Worm (Caenorhabditis elegans) whole organism, L4 larva: ENCODE measurements around the gene C25G4.2.
"Not testable (repeated sequence)": the region's sequence is repeated elsewhere in the genome, so short reads cannot be mapped to it uniquely, and the experiment has no call there.

Source experiments
- daf-12 ChIP-seq: fragments of 150-350 bp; optimal IDR thresholded peaks from 2 replicates; lab custom pipeline; 2014; ENCODE audit warnings: missing biosample characterization, missing genetic modification reagents, missing genetic modification characterization
- daf-19 ChIP-seq: fragments of 200-800 bp; sonication (Bioruptor generic); conservative IDR thresholded peaks from 2 replicates; pipeline ENCODE4 v1.3.6; 2022; ENCODE audit warnings: missing genetic modification characterization, missing compliant biosample characterization
- lin-13 ChIP-seq: fragments of 150-350 bp; optimal IDR thresholded peaks from 2 replicates; lab custom pipeline; 2014; ENCODE audit warnings: missing biosample characterization, missing genetic modification reagents, missing genetic modification characterization
- lin-39 ChIP-seq: fragments of 150-350 bp; optimal IDR thresholded peaks from 2 replicates; lab custom pipeline; 2014; ENCODE audit warnings: missing biosample characterization, missing genetic modification reagents, missing genetic modification characterization
- pha-4 ChIP-seq, 2 experiments: fragments of 150-350 bp in 1 of 2; fragments of 200-800 bp in 1 of 2; sonication (Bioruptor generic) in 1 of 2; IDR thresholded peaks in 1 of 2; optimal IDR thresholded peaks in 1 of 2; 2 replicates each; pipeline versions ENCODE4 v1.3.6 to Lab custom; 2014 to 2022; ENCODE audit warnings: missing genetic modification characterization in 2 of 2, missing genetic modification reagents in 2 of 2, missing biosample characterization in 1 of 2, missing compliant biosample characterization in 1 of 2
- pqm-1 ChIP-seq: sonication (generic microtip); optimal IDR thresholded peaks from 2 replicates; lab custom pipeline; 2017; ENCODE audit warnings: missing biosample characterization, missing genetic modification characterization
- unc-39 ChIP-seq: sonication (generic microtip); optimal IDR thresholded peaks from 2 replicates; lab custom pipeline; 2017; ENCODE audit warnings: missing biosample characterization, missing genetic modification characterization
- ztf-11 ChIP-seq: fragments of 150-350 bp; optimal IDR thresholded peaks from 2 replicates; lab custom pipeline; 2014; ENCODE audit warnings: missing biosample characterization, missing genetic modification characterization

ce11 chrIV:12476942-12477341 lies 33.1 kb upstream of the C25G4.2 start, which contains the start of gene T04A11.1:
- not testable (repeated sequence) for TF ChIP-seq pqm-1 (tag; lab: Kevin White, UChicago); pha-4 (GFP tag; IDR thresholded peaks at IDR 0.05; lab: Robert Waterston, UW); pha-4 (tag; optimal IDR thresholded peaks at IDR 0.05; lab: Kevin White, UChicago); lin-13 (GFP tag; lab: Kevin White, UChicago); daf-12; ztf-11 (tag; lab: Kevin White, UChicago); lin-39 (tag; lab: Kevin White, UChicago); unc-39; daf-19 (GFP tag; lab: Robert Waterston, UW)
